Worm (Caenorhabditis elegans) whole organism, young adult: ENCODE data around the gene har-1.

ENCODE experiments used
- C17E4.6 ChIP-seq: fragments of 200-800 bp; sonication (Bioruptor generic); IDR thresholded peaks from 2 replicates; pipeline ENCODE4 v1.3.6; 2022; ENCODE audit warnings: missing genetic modification reagents, missing genetic modification characterization, missing compliant biosample characterization
- F33H1.4 ChIP-seq: fragments of 200-800 bp; sonication (Bioruptor generic); IDR thresholded peaks from 2 replicates; pipeline ENCODE4 v1.3.6; 2022; ENCODE audit warnings: missing genetic modification reagents, missing genetic modification characterization, missing compliant biosample characterization
- F49E8.2 ChIP-seq: sonication (generic microtip); optimal IDR thresholded peaks from 3 replicates; lab custom pipeline; 2017; ENCODE audit warnings: missing genetic modification characterization, mild to moderate bottlenecking, missing compliant biosample characterization, antibody characterized with exemption, moderate library complexity; ENCODE audit not compliant: insufficient read depth
- Y53F4B.3 ChIP-seq: fragments of 200-800 bp; sonication (Bioruptor generic); IDR thresholded peaks from 2 replicates; pipeline ENCODE4 v1.3.6; 2022; ENCODE audit warnings: missing genetic modification reagents, missing genetic modification characterization, missing compliant biosample characterization
- Y56A3A.18 ChIP-seq: fragments of 200-800 bp; sonication (Bioruptor generic); IDR thresholded peaks from 2 replicates; pipeline ENCODE4 v1.3.6; 2022; ENCODE audit warnings: missing genetic modification reagents, missing genetic modification characterization, missing compliant biosample characterization
- ama-1 ChIP-seq, 3 experiments: fragments of 150-350 bp in 1 of 3; sonication (generic microtip) in 2 of 3; optimal IDR thresholded peaks; 2 replicates each; lab custom pipeline; 2014 to 2018; ENCODE audit warnings: missing biosample characterization in 2 of 3, missing genetic modification characterization in 2 of 3, missing genetic modification reagents in 2 of 3
- ceh-58 ChIP-seq: fragments of 200-800 bp; sonication (Bioruptor generic); IDR thresholded peaks from 2 replicates; pipeline ENCODE4 v1.3.6; 2022; ENCODE audit warnings: missing genetic modification characterization, missing compliant biosample characterization
- chd-7 ChIP-seq: sonication (generic microtip); optimal IDR thresholded peaks from 2 replicates; lab custom pipeline; 2016; ENCODE audit warnings: mild to moderate bottlenecking, missing genetic modification characterization, moderate library complexity, missing compliant biosample characterization
- dpl-1 ChIP-seq: fragments of 150-350 bp; optimal IDR thresholded peaks from 2 replicates; lab custom pipeline; 2014; ENCODE audit warnings: missing biosample characterization, missing genetic modification reagents, missing genetic modification characterization
- egl-44 ChIP-seq: fragments of 200-800 bp; sonication (Bioruptor generic); IDR thresholded peaks from 2 replicates; pipeline ENCODE4 v1.3.6; 2022; ENCODE audit warnings: missing genetic modification reagents, missing genetic modification characterization, missing compliant biosample characterization
- hsf-1 ChIP-seq: fragments of 200-800 bp; sonication (Bioruptor generic); IDR thresholded peaks from 2 replicates; pipeline ENCODE4 v1.3.6; 2022; ENCODE audit warnings: missing genetic modification reagents, missing genetic modification characterization, missing compliant biosample characterization
- lag-1 ChIP-seq: fragments of 200-800 bp; sonication (Bioruptor generic); IDR thresholded peaks from 2 replicates; pipeline ENCODE4 v1.3.6; 2022; ENCODE audit warnings: missing genetic modification reagents, missing genetic modification characterization, missing compliant biosample characterization
- let-526 ChIP-seq: fragments of 200-800 bp; sonication (Bioruptor generic); IDR thresholded peaks from 2 replicates; pipeline ENCODE4 v1.3.6; 2022; ENCODE audit warnings: missing genetic modification reagents, missing genetic modification characterization, missing compliant biosample characterization
- lin-26 ChIP-seq: fragments of 200-800 bp; sonication (Bioruptor generic); IDR thresholded peaks from 2 replicates; pipeline ENCODE4 v1.3.6; 2022; ENCODE audit warnings: missing genetic modification reagents, missing genetic modification characterization, missing compliant biosample characterization
- lin-35 ChIP-seq, 3 experiments: fragments of 150-350 bp in 2 of 3; sonication (generic microtip) in 1 of 3; optimal IDR thresholded peaks; 2 replicates each; lab custom pipeline; 2014 to 2018; ENCODE audit warnings: missing biosample characterization in 3 of 3, missing genetic modification characterization in 3 of 3, missing genetic modification reagents in 3 of 3
- lsl-1 ChIP-seq: fragments of 200-800 bp; sonication (Bioruptor generic); optimal IDR thresholded peaks from 2 replicates; lab custom pipeline; 2018; ENCODE audit warnings: mild to moderate bottlenecking, missing genetic modification characterization, moderate library complexity, missing compliant biosample characterization
- madf-3 ChIP-seq: fragments of 200-800 bp; sonication (Bioruptor generic); IDR thresholded peaks from 2 replicates; pipeline ENCODE4 v1.3.6; 2022; ENCODE audit warnings: missing genetic modification reagents, missing genetic modification characterization, missing compliant biosample characterization
- madf-6 ChIP-seq: fragments of 200-800 bp; sonication (Bioruptor generic); IDR thresholded peaks from 2 replicates; pipeline ENCODE4 v1.3.6; 2022; ENCODE audit warnings: missing genetic modification reagents, missing genetic modification characterization, missing compliant biosample characterization
- madf-8 ChIP-seq: fragments of 200-800 bp; sonication (Bioruptor generic); conservative IDR thresholded peaks from 2 replicates; pipeline ENCODE4 v1.3.6; 2022; ENCODE audit warnings: missing genetic modification reagents, missing genetic modification characterization, missing compliant biosample characterization
- mes-4 ChIP-seq: sonication (generic microtip); optimal IDR thresholded peaks from 2 replicates; lab custom pipeline; 2016; ENCODE audit warnings: missing genotype, missing genetic modification characterization, missing compliant biosample characterization
- nhr-120 ChIP-seq: fragments of 200-800 bp; sonication (Bioruptor generic); IDR thresholded peaks from 2 replicates; pipeline ENCODE4 v1.3.6; 2022; ENCODE audit warnings: missing genetic modification characterization, missing compliant biosample characterization
- nhr-179 ChIP-seq: sonication (generic microtip); optimal IDR thresholded peaks from 2 replicates; lab custom pipeline; 2016; ENCODE audit warnings: mild to moderate bottlenecking, missing genetic modification characterization, missing compliant biosample characterization
- pbrm-1 ChIP-seq: fragments of 200-800 bp; sonication (Bioruptor generic); IDR thresholded peaks from 2 replicates; pipeline ENCODE4 v1.3.6; 2022; ENCODE audit warnings: missing genetic modification reagents, missing genetic modification characterization, missing compliant biosample characterization
- rec-8 ChIP-seq, 2 experiments: sonication (generic microtip); optimal IDR thresholded peaks; 2 replicates each; lab custom pipeline; 2016; ENCODE audit warnings: mild to moderate bottlenecking in 2 of 2, missing genetic modification characterization in 2 of 2, missing genetic modification reagents in 2 of 2, missing genotype in 2 of 2, missing biosample characterization in 1 of 2, missing compliant biosample characterization in 1 of 2, moderate library complexity in 1 of 2
- snpc-1.3 ChIP-seq: sonication (generic microtip); optimal IDR thresholded peaks from 2 replicates; lab custom pipeline; 2017; ENCODE audit warnings: missing genetic modification characterization, mild to moderate bottlenecking, missing compliant biosample characterization, antibody characterized with exemption, moderate library complexity, missing genotype, missing genetic modification reagents; ENCODE audit not compliant: insufficient read depth
- snpc-4 ChIP-seq, 5 experiments: fragments of 150-350 bp in 1 of 5; sonication (generic microtip) in 4 of 5; optimal IDR thresholded peaks; 2 replicates each; lab custom pipeline; 2014 to 2018; ENCODE audit warnings: missing genetic modification characterization in 5 of 5, missing biosample characterization in 3 of 5, antibody characterized with exemption in 2 of 5, mild to moderate bottlenecking in 2 of 5, missing compliant biosample characterization in 2 of 5, missing genotype in 2 of 5, moderate library complexity in 2 of 5, missing genetic modification reagents in 1 of 5
- sptf-2 ChIP-seq: fragments of 200-800 bp; sonication (Bioruptor generic); optimal IDR thresholded peaks from 2 replicates; lab custom pipeline; 2018; ENCODE audit warnings: mild to moderate bottlenecking, missing genetic modification characterization, missing compliant biosample characterization
- tlf-1 ChIP-seq: fragments of 200-800 bp; sonication (Bioruptor generic); optimal IDR thresholded peaks from 2 replicates; lab custom pipeline; 2018; ENCODE audit warnings: mild to moderate bottlenecking, missing genetic modification characterization, missing compliant biosample characterization
- unc-130 ChIP-seq: sonication (generic microtip); optimal IDR thresholded peaks from 2 replicates; lab custom pipeline; 2016; ENCODE audit warnings: missing genetic modification reagents, missing genetic modification characterization, missing compliant biosample characterization
- unc-62 ChIP-seq: fragments of 150-350 bp; optimal IDR thresholded peaks from 2 replicates; lab custom pipeline; 2014; ENCODE audit warnings: missing biosample characterization, missing genetic modification reagents, missing genetic modification characterization
- ztf-18 ChIP-seq: sonication (generic microtip); optimal IDR thresholded peaks from 2 replicates; lab custom pipeline; 2016; ENCODE audit warnings: missing genotype, mild to moderate bottlenecking, missing genetic modification characterization, missing compliant biosample characterization
- ztf-22 ChIP-seq: fragments of 200-800 bp; sonication (Bioruptor generic); optimal IDR thresholded peaks from 2 replicates; lab custom pipeline; 2018; ENCODE audit warnings: mild to moderate bottlenecking, missing genetic modification characterization, moderate library complexity, missing compliant biosample characterization
- ztf-26 ChIP-seq: sonication (generic microtip); optimal IDR thresholded peaks from 2 replicates; lab custom pipeline; 2017; ENCODE audit warnings: missing genetic modification characterization, missing compliant biosample characterization
- ztf-6 ChIP-seq: fragments of 200-800 bp; sonication (Bioruptor generic); IDR thresholded peaks from 2 replicates; pipeline ENCODE4 v1.3.6; 2022; ENCODE audit warnings: missing genetic modification reagents, missing genetic modification characterization, missing compliant biosample characterization

har-1 gene

ce11 chrIII:4152828-4153227 is 974 bp downstream of the har-1 start (continued):
- TF ChIP-seq hsf-1 (GFP tag; lab: Robert Waterston, UW), result no peak
- no peak for TF ChIP-seq F49E8.2
- no peak for TF ChIP-seq madf-6 (GFP tag; lab: Robert Waterston, UW)
- 0 out of 2 replicates have a peak, but pooled peaks have one; percentile 33 for TF ChIP-seq madf-3 (GFP tag; lab: Robert Waterston, UW)
- peak in 1 of 3 experiments; percentile 41 for TF ChIP-seq lin-35 (GFP tag; optimal IDR thresholded peaks at IDR 0.05; lab: Kevin White, UChicago)
- no peak for TF ChIP-seq tlf-1 (GFP tag; lab: Kevin White, UChicago)
- TF ChIP-seq ama-1 (optimal IDR thresholded peaks at IDR 0.05; lab: Kevin White, UChicago), result no peak
- no peak for TF ChIP-seq ama-1 (GFP tag; optimal IDR thresholded peaks at IDR 0.05; lab: Kevin White, UChicago)
- TF ChIP-seq, all 124 proteins: peak for 4

- 0 out of 2 replicates have a peak, but pooled peaks have one; percentile 12 for TF ChIP-seq F33H1.4 (GFP tag; lab: Robert Waterston, UW)
- TF ChIP-seq pbrm-1 (GFP tag; lab: Robert Waterston, UW), result no peak
- TF ChIP-seq C17E4.6 (GFP tag; lab: Robert Waterston, UW), result no peak
- no peak for TF ChIP-seq nhr-120
- TF ChIP-seq snpc-1.3, result no peak
- peak; percentile 16 for TF ChIP-seq lsl-1 (GFP tag; lab: Kevin White, UChicago)
- no peak for TF ChIP-seq nhr-179 (tag; lab: Kevin White, UChicago)
- TF ChIP-seq lin-26 (GFP tag; lab: Robert Waterston, UW), result no peak
- no peak for TF ChIP-seq unc-130 (GFP tag; lab: Kevin White, UChicago)
- TF ChIP-seq dpl-1, result no peak
- no peak for TF ChIP-seq Y53F4B.3 (GFP tag; lab: Robert Waterston, UW)
- TF ChIP-seq ztf-18 (tag; lab: Kevin White, UChicago), result no peak
Observed at ce11 chrIII:4153299-4153698, 1.4 kb downstream of the har-1 start, which contains the start of gene glod-4. Gene glod-4, plus strand, starts transcription at chrIII:4153599.

- TF ChIP-seq ceh-58 (GFP tag; lab: Robert Waterston, UW), result no peak
- no peak for TF ChIP-seq snpc-4 (GFP tag; optimal IDR thresholded peaks at IDR 0.05; lab: Kevin White, UChicago)
- no peak for TF ChIP-seq snpc-4 (tag; optimal IDR thresholded peaks at IDR 0.05; lab: Kevin White, UChicago)
- TF ChIP-seq egl-44 (GFP tag; lab: Robert Waterston, UW), result no peak
- no peak for TF ChIP-seq mes-4
- no peak for TF ChIP-seq sptf-2 (GFP tag; lab: Kevin White, UChicago)
- no peak for TF ChIP-seq rec-8 (tag; optimal IDR thresholded peaks at IDR 0.05; lab: Kevin White, UChicago)
- no peak for TF ChIP-seq Y56A3A.18
- no peak for TF ChIP-seq ztf-26 (tag; lab: Kevin White, UChicago)
- no peak for TF ChIP-seq unc-62 (GFP tag; lab: Kevin White, UChicago)
- TF ChIP-seq lag-1, result no peak
- TF ChIP-seq lin-35 (GFP tag; optimal IDR thresholded peaks at IDR 0.05; lab: Kevin White, UChicago), result no peak
- no peak for TF ChIP-seq ztf-22 (GFP tag; lab: Kevin White, UChicago)
- TF ChIP-seq madf-8 (GFP tag; lab: Robert Waterston, UW), result no peak
- no peak for TF ChIP-seq chd-7 (tag; lab: Kevin White, UChicago)
- no peak for TF ChIP-seq let-526
- TF ChIP-seq ztf-6 (GFP tag; lab: Robert Waterston, UW), result no peak
Observed at ce11 chrIII:4157298-4157697, 5.4 kb downstream of the har-1 start, which contains the start of gene C16C10.9. Gene C16C10.9, minus strand, starts transcription at chrIII:4157398.
